Fruit fly (Drosophila melanogaster) Kc167 (cell line): ENCODE measurements around the gene RecQ5.

Source experiments
- Myc ChIP-seq: fragments of >200 bp; optimal IDR thresholded peaks from 2 replicates; lab custom pipeline; 2017; ENCODE audit warnings: missing external identifiers
- Sin3A ChIP-seq: fragments of >200 bp; optimal IDR thresholded peaks from 2 replicates; lab custom pipeline; 2018; ENCODE audit warnings: missing external identifiers
- h ChIP-seq: fragments of >200 bp; optimal IDR thresholded peaks from 3 replicates; lab custom pipeline; 2018; ENCODE audit warnings: missing external identifiers
- insv ChIP-seq: fragments of >200 bp; optimal IDR thresholded peaks from 3 replicates; lab custom pipeline; 2018; ENCODE audit warnings: missing external identifiers
- psq ChIP-seq: fragments of >200 bp; optimal IDR thresholded peaks from 2 replicates; lab custom pipeline; 2017; ENCODE audit warnings: missing external identifiers
- ttk ChIP-seq: sonication (Bioruptor generic); optimal IDR thresholded peaks from 2 replicates; lab custom pipeline; 2017; ENCODE audit warnings: missing external identifiers

Gene RecQ5

DNA sequence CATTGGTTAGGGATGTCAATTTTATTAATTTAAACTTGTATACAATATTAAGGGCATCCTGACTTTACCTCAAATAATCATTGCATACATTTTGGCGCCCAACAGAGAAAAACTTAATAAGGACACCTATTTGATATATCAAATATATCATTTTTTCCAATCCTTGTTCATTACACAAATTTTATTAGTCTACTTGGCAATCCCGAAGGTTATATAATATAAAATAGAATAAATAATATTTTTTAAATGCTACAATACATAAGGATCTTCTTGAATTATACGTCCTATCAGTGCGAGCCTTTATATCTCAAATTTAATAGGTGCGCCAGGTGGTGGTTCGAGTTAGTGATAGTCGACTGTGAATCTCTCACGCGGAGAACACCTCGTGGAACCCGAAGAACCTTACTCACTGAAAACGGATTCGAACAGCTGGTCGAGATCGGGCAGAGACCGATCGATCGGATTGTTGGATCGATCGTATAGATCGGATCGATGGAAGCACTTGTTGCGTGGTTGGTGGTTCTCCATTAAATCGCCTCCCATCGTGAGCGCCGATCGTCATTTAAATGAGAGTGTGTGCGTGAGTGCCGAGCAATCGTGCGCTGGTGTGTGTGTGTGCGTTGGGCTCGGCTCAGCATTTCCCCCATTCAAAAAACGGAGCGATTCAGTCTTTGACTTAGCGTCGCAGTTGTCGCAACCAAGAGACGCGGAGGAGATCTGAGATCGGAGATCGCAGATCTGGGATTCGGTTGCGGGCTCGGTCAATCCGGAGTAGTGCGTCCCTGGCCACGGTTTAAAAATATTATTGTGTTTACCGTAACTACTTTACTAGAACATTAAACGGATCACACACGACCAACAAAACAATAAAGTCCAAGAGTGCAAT lies 17.8 kb downstream of the RecQ5 start, which contains the start of gene shd:
Gene shd, plus strand, starts transcription at position 667 of the 886 bp plus-strand sequence.
- TF ChIP-seq insv (lab: Kevin White, UChicago), result no peak
- no peak for TF ChIP-seq Sin3A
- no peak for TF ChIP-seq Myc (lab: Kevin White, UChicago)
- TF ChIP-seq psq, result no peak
- no peak for TF ChIP-seq ttk
- no peak for TF ChIP-seq h (lab: Kevin White, UChicago)

DNA sequence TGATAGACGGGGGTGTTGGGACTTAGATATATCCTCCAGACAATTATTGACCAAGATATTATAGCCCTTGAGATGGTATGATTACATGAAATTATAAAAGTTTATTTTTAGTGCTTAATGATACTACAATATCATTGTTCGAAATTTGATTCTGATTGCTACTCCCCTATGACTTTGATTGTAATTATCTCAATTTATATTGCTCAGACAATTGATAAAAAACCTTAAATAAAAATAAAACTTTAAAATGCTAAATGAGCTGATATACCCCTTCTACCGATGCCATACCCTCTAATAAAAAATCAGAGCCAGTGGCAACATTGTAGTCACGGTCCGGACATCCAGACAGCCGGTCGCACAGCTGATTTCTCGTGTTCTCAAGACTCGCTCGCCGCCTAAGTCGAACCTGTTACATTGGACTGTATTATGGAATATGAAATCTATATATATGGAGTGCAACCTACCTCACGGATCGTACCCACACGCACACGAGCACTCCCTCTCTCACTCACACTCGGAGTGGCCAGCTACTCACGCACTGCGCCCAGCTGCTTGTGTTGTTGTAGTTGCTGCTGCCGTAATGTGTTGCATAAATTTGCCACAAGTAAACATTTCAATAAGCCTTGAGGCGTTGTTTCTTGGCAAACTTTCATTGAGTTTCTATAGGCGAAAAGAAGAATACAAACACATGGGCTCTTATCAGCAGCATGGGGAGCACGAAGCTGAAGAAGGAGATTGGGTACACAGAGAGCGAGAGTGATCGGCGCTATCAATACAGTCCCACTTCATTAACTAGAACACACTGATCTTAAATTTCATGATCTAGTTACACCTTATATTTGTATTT lies 18.7 kb downstream of the RecQ5 start:
- TF ChIP-seq h (lab: Kevin White, UChicago) (no peak), insv (lab: Kevin White, UChicago) (no peak), Myc (lab: Kevin White, UChicago) (no peak), ttk (no peak), psq (no peak), Sin3A (no peak)

DNA sequence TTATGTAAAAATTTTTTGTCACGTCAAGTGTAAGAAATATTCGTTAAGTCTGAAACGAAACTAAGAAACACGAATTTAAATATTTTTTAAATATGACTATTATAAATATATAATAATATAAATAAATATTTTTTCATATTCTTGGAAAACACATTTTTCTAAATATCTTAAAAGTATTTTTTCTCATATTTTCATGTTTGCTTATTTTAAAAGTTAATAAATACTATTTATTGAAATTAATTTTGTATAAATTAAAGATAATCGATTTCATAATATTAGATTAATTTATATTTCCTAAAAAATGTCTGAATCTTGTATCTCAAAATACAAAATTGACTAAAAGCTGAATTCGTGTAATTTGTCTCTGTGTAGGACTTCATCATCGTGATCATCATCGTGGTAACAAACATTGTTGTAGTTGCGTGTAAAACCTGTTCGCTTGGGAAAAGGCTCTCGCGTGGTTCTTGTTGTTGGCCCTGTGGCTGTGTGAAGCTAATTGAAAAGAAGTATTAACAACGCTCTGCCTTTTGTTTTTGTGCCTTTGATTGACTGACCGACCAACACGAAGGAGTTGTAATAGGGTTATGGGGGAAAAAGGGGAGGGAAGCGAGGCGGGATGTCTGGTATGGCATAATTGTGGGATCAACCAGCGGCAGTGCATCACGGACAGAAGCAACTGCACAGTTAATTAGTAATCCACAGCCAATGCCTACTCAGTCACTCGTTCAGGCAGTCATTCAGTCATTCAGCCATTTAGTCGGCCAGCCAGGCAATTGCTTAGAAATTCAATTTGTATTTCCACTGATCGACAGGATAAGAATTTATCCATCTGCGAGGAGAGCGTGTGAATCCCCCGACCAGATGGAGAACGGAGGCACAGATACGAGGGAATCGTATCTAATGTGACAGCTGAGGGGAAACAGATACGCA lies 20.2 kb downstream of the RecQ5 start:
- TF ChIP-seq insv (lab: Kevin White, UChicago) (no peak), ttk (no peak), psq (no peak), Myc (lab: Kevin White, UChicago) (no peak), h (lab: Kevin White, UChicago) (no peak), Sin3A (no peak)

DNA sequence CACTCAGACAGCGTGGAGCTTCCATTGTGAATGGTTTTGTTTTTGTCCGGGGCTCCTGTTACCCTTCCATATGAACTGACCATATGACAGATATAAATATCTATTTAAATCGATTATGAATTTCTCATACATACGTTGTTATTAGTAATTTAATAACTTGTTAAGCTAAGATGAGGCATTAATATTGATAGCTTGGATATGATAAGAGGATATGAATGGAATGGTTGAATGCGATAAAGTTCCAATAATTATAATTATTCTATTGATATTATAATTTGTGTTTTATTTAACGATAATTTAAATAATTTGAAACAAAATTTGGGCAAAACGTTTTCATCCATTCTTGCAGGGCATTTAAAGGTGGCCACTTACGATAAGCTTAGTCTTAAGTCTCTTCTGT lies 21.4 kb downstream of the RecQ5 start:
- TF ChIP-seq insv (lab: Kevin White, UChicago) (no peak), ttk (no peak), Myc (lab: Kevin White, UChicago) (no peak), Sin3A (no peak), psq (no peak), h (lab: Kevin White, UChicago) (no peak)

DNA sequence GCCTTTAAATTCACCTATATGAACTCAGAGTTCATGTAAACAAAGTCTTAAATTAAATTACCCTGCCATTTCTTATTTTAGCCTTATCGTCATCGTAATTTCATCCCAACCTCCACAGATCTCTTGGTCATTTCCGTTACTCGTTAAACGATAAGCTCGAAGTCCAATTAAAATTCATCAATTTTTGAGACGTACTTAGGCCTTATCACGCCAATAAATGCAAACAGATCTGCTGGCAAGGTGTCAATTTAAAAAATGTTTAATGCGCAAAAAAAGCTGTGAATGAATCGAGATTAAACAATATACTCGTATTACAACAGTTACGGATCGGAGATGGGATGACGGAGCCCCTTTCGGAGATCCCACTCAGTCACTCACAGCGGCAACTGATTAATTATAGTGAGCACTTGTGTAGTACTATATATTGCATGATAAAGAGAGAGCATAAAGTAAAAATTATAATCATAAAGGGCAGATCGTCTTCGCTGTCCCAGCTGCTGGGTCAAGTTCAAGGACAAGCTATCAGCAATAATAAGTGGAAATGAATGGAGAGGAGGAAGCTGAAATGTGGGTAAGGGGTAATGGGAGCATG lies 22.6 kb downstream of the RecQ5 start:
- no peak for TF ChIP-seq psq
- TF ChIP-seq h (lab: Kevin White, UChicago), result no peak
- no peak for TF ChIP-seq Myc (lab: Kevin White, UChicago)
- no peak for TF ChIP-seq Sin3A
- TF ChIP-seq ttk, result no peak
- TF ChIP-seq insv (lab: Kevin White, UChicago), result no peak

DNA sequence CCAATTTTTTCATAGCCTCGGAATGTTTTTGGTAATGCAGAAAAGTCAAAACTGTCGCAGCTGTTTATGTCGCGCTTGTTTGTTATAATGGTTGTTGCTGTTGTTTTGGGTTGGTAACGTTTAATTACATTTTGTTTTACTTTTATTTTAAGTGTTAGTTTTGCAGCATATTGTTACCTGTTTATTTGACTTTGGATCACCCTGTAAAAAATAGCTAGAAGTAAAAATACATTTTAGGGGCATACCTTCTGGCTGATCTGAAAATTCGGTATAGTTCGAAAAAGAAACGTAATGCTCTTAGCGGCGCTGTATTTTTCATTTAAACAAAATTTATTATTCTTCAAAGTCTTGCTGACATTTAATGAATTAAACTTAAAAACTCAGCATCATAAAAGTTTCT lies 24.3 kb downstream of the RecQ5 start:
- no peak for TF ChIP-seq psq
- TF ChIP-seq Myc (lab: Kevin White, UChicago), result no peak
- TF ChIP-seq Sin3A, result no peak
- no peak for TF ChIP-seq ttk
- TF ChIP-seq insv (lab: Kevin White, UChicago), result no peak
- no peak for TF ChIP-seq h (lab: Kevin White, UChicago)

DNA sequence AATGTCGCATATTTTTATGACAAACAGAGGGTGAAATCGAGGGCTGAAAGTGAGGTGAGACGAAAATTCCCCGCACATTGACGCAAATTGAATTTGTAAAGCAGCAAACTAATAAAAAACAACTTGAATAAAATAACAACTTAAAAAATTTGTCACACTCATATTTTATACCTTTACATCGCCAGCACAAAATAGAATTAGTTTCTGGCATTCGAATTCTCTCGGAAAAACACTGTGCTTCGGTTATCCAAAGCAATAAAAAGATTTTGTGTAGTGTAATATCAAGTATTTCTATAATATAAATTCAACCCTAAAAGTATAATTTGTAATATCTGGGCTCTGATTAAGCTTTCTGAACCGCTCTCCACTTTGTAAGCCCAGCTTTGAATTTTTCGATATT lies 26.6 kb downstream of the RecQ5 start:
- TF ChIP-seq ttk, result no peak
- no peak for TF ChIP-seq insv (lab: Kevin White, UChicago)
- no peak for TF ChIP-seq psq
- TF ChIP-seq Sin3A, result no peak

DNA sequence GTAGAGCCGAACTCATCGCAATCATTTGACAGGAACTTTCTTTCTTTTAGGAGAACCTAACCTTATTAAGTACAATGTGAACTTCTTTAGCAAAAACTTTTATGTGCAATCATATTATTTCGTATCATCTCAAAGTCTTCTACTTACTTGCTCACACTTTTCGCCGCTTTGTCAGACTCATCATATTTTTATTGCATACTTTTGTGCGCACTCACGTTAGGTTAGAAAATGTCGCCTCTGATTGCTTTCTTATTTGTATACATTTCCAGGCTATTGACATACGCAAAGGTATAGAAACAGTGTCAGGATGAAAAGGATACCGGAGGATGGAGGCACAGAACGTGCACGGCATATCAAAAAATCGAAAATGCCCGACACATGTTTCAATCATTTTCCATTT lies 28.7 kb downstream of the RecQ5 start:
- TF ChIP-seq h (lab: Kevin White, UChicago) (no peak), psq (no peak), insv (lab: Kevin White, UChicago) (no peak), Sin3A (no peak), ttk (no peak), Myc (lab: Kevin White, UChicago) (no peak)

DNA sequence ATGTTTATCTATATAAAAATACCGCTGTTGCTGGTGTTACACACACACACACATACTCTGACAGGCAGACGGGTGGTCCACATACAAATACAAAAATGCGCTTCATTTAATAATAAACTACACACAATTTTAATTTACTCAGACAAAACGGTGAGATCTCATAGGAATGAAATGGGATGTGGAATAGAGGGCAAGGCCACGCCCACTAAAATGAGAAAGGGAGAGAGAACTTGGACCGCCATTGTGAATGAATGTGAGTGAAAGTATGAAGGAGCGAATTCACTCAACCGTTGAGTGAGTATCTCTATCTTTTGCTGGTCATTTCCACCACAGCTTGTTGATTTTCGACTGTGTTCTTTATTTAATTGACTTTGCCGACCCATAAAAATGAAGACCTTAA lies 31.3 kb downstream of the RecQ5 start:
- TF ChIP-seq insv (lab: Kevin White, UChicago) (no peak), Sin3A (no peak), ttk (no peak), Myc (lab: Kevin White, UChicago) (no peak), h (lab: Kevin White, UChicago) (no peak), psq (no peak)

DNA sequence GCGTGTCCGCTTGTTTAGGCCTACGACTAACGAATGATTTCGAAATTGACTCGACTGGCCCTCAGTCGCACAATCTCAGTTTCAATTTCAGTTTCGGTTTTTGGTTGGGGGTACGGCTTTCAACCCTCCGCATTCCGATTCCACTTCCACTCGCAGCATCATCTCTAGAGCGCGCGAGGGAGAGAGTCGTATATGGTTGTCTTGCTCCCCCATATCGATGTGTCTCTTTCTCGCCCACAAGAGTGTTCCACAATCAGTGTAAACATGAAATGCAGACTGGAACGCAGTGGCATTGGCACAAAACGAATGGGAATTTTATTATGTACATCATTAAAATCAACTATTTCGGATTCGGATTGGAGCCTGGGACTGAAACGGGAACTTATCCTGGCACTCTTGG lies 32.4 kb downstream of the RecQ5 start, which contains the start of gene HGTX:
Gene HGTX, minus strand, starts transcription at position 38 of the 400 bp plus-strand sequence.
- no peak for TF ChIP-seq Myc (lab: Kevin White, UChicago)
- no peak for TF ChIP-seq insv (lab: Kevin White, UChicago)
- no peak for TF ChIP-seq h (lab: Kevin White, UChicago)
- TF ChIP-seq ttk, result no peak
- TF ChIP-seq psq, result no peak
- no peak for TF ChIP-seq Sin3A

DNA sequence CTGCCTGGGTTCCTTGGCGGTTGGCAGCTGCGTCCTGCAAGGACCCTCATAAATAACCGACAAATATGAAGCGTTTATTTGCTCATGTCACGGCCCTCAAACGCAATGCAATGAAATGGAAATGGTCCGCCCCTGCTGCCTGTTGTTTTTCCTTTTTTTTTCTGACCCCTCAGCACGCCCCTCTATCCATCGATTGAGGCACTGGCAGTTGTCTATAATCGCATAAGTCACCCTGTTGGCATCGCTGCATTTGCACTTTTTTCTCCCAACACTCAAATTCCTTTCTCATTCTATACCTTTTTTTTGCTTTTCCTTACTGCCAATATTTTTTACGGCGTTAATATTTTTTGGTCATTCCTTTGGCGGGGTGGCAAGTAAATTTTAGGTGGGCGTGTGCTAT lies 39.7 kb downstream of the RecQ5 start:
- TF ChIP-seq Myc (lab: Kevin White, UChicago) (no peak), insv (lab: Kevin White, UChicago) (no peak), h (lab: Kevin White, UChicago) (no peak), Sin3A (no peak)
